Worm (Caenorhabditis elegans): ENCODE data around the gene F16B4.6.

F16B4.6 gene

ce11 chrV:1577092-1577709, 9.8 kb upstream of the F16B4.6 start:
- TF ChIP-seq rnt-1 (tag; optimal IDR thresholded peaks at IDR 0.05) (no peak), unc-86 (tag; optimal IDR thresholded peaks at IDR 0.05) (no peak), egl-13 (tag; optimal IDR thresholded peaks at IDR 0.05) (no peak), efl-1 (optimal IDR thresholded peaks at IDR 0.05) (no peak), efl-1 (GFP tag; optimal IDR thresholded peaks at IDR 0.05 in 1 of 2) (no peak), fos-1 (tag; optimal IDR thresholded peaks at IDR 0.05) (no peak), tlp-1 (tag; optimal IDR thresholded peaks at IDR 0.05) (no peak), lin-15B (tag; optimal IDR thresholded peaks at IDR 0.05) (no peak), aly-2 (tag; optimal IDR thresholded peaks at IDR 0.05) (no peak), lin-14 (GFP tag; optimal IDR thresholded peaks at IDR 0.05) (no peak), aha-1 (tag; optimal IDR thresholded peaks at IDR 0.05) (no peak), alr-1 (tag; optimal IDR thresholded peaks at IDR 0.05; ENCODE audit: borderline replicate concordance) (no peak), dpl-1 (GFP tag; optimal IDR thresholded peaks at IDR 0.05) (no peak)

DNA sequence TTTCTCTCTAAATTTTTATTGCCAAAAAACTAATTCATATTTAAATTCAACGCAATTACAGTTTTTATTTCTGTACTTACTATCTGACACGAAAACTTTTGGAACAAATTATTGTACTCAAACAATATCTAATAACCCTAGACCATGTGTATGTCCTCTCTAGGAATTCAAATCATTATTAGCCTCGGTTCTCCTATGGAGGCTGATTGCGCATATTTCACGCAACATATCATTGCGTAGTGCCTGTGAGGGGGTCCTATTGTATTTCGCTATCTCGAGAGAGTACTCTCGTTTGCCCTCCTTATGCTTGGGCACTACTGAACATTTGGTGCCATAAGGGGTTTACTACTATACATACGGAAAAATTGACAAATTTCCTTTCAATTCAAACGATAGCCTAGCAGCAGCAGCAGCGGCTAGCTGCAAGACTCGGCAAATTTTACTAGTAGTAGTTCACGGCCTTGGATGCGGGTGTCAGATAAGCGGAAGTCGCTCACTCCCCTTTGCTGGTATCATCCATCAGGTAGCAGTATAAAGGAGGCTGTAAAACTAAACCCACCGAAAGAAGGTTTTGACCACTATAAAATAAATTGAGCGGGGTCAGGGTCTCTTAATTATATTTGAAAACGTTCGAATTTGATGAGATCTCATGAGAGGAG, 8.3 kb upstream of the F16B4.6 start:
- TF ChIP-seq nhr-85 (tag) (peak; percentile 50), skn-1 (tag; optimal IDR thresholded peaks at IDR 0.05) (no peak), efl-1 (optimal IDR thresholded peaks at IDR 0.05) (no peak), efl-1 (GFP tag; optimal IDR thresholded peaks at IDR 0.05 in 1 of 2) (peak in 1 of 2 experiments; percentile 18)

ce11 chrV:1579790-1580189, 7.2 kb upstream of the F16B4.6 start:
- TF ChIP-seq hlh-17 (GFP tag; optimal IDR thresholded peaks at IDR 0.05; ENCODE audit: borderline replicate concordance): no peak
- TF ChIP-seq elt-3 (tag; optimal IDR thresholded peaks at IDR 0.05): no peak
- TF ChIP-seq nhr-85 (tag): peak; percentile 71
- no peak for TF ChIP-seq efl-1 (optimal IDR thresholded peaks at IDR 0.05)
- TF ChIP-seq efl-1 (GFP tag; optimal IDR thresholded peaks at IDR 0.05 in 1 of 2): peak in 1 of 2 experiments; percentile 53
- no peak for TF ChIP-seq ztf-11 (tag; optimal IDR thresholded peaks at IDR 0.05)

ce11 chrV:1583242-1583641, 3.8 kb upstream of the F16B4.6 start:
- no peak for TF ChIP-seq dpl-1 (GFP tag; optimal IDR thresholded peaks at IDR 0.05)
- TF ChIP-seq F16B12.6 (tag; optimal IDR thresholded peaks at IDR 0.05): no peak
- TF ChIP-seq nhr-20 (tag; optimal IDR thresholded peaks at IDR 0.05): no peak
- no peak for TF ChIP-seq irx-1 (tag; optimal IDR thresholded peaks at IDR 0.05)
- TF ChIP-seq unc-30 (tag; optimal IDR thresholded peaks at IDR 0.05): no peak
- TF ChIP-seq lin-39 (tag; optimal IDR thresholded peaks at IDR 0.05): no peak
- no peak for TF ChIP-seq ceh-8 (GFP tag; optimal IDR thresholded peaks at IDR 0.05)
- no peak for TF ChIP-seq unc-86 (tag; optimal IDR thresholded peaks at IDR 0.05)

DNA sequence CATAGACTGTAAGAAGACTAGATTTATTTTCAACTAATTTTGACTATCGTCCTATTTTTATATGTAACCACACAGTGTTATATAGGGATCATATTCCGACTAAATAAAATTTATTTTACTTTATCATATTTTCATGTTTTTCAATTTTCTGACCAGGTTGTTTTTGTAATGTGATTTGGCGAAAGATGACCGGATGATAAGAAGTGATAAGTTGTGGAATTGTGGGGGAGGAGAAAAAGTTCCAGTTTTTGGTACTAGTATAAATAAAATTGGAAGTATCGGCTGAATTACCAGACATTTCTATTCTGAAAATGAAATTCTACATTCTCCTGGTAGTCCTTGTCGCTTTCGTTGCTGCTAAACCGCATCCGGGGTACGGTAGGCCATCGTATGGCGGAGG, 1.6 kb upstream of the F16B4.6 start, which contains the start of gene F16B4.7:
Gene F16B4.7, plus strand, starts transcription at position 301 of the 400 bp plus-strand sequence.
- TF ChIP-seq fkh-8 (tag; optimal IDR thresholded peaks at IDR 0.05) (no peak), zag-1 (tag; optimal IDR thresholded peaks at IDR 0.05) (no peak), snpc-4 (tag; optimal IDR thresholded peaks at IDR 0.05) (no peak), ceh-88 (GFP tag; IDR thresholded peaks at IDR 0.05) (no peak), unc-86 (tag; optimal IDR thresholded peaks at IDR 0.05) (no peak), vab-15 (tag; optimal IDR thresholded peaks at IDR 0.05) (no peak), nhr-90 (tag; optimal IDR thresholded peaks at IDR 0.05; ENCODE audit: poor library complexity) (no peak), rnt-1 (tag; optimal IDR thresholded peaks at IDR 0.05) (no peak), ama-1 (optimal IDR thresholded peaks at IDR 0.05) (no peak), nhr-20 (tag; optimal IDR thresholded peaks at IDR 0.05) (no peak), blmp-1 (tag; optimal IDR thresholded peaks at IDR 0.05) (no peak), skn-1 (tag; optimal IDR thresholded peaks at IDR 0.05) (no peak), lsy-2 (tag; optimal IDR thresholded peaks at IDR 0.05) (no peak)

All from whole organism, L1 larva.